Fruit fly (Drosophila melanogaster) whole organism, adult: ENCODE results near the gene Vps53.

Source experiments
- CG11617 ChIP-seq: fragments of 200-800 bp; sonication (Bioruptor generic); optimal IDR thresholded peaks from 2 replicates; lab custom pipeline; 2017; ENCODE audit warnings: mild to moderate bottlenecking, missing biosample characterization, missing genetic modification reagents, missing genetic modification characterization
- CG12768 ChIP-seq: fragments of 200-800 bp; sonication (Bioruptor generic); optimal IDR thresholded peaks from 2 replicates; lab custom pipeline; 2017; ENCODE audit warnings: missing biosample characterization, missing genetic modification characterization, mild to moderate bottlenecking, moderate library complexity, missing genetic modification reagents
- CG14711 ChIP-seq: fragments of 200-800 bp; sonication (Bioruptor generic); optimal IDR thresholded peaks from 2 replicates; lab custom pipeline; 2018; ENCODE audit warnings: missing biosample characterization, mild to moderate bottlenecking, missing genetic modification characterization, moderate library complexity
- CG1620 ChIP-seq: fragments of 200-800 bp; sonication (Bioruptor generic); optimal IDR thresholded peaks from 2 replicates; lab custom pipeline; 2016; ENCODE audit warnings: missing biosample characterization, missing genetic modification characterization
- CG33017 ChIP-seq: fragments of 200-800 bp; sonication (Bioruptor generic); optimal IDR thresholded peaks from 2 replicates; lab custom pipeline; 2018; ENCODE audit warnings: missing biosample characterization, mild to moderate bottlenecking, missing genetic modification characterization, moderate library complexity
- CG5204 ChIP-seq: fragments of 200-800 bp; sonication (Bioruptor generic); optimal IDR thresholded peaks from 2 replicates; lab custom pipeline; 2016; ENCODE audit warnings: missing biosample characterization, missing genetic modification characterization
- CG7045 ChIP-seq: fragments of 200-800 bp; sonication (Bioruptor generic); optimal IDR thresholded peaks from 2 replicates; lab custom pipeline; 2017; ENCODE audit warnings: missing biosample characterization, mild to moderate bottlenecking, missing genetic modification characterization
- CG7101 ChIP-seq: fragments of 200-800 bp; sonication (Bioruptor generic); optimal IDR thresholded peaks from 2 replicates; lab custom pipeline; 2018; ENCODE audit warnings: missing biosample characterization, mild to moderate bottlenecking, missing genetic modification characterization, moderate library complexity
- Clk ChIP-seq: fragments of 200-800 bp; sonication (Bioruptor generic); optimal IDR thresholded peaks from 2 replicates; lab custom pipeline; 2017; ENCODE audit warnings: missing biosample characterization, missing genetic modification characterization
- Crg-1 ChIP-seq: fragments of 200-800 bp; sonication (Bioruptor generic); optimal IDR thresholded peaks from 2 replicates; lab custom pipeline; 2016; ENCODE audit warnings: missing biosample characterization, missing genetic modification characterization
- Hr96 ChIP-seq: fragments of 200-800 bp; sonication (Bioruptor generic); optimal IDR thresholded peaks from 2 replicates; lab custom pipeline; 2016; ENCODE audit warnings: missing biosample characterization, missing genetic modification characterization
- Mnt ChIP-seq: fragments of 200-800 bp; sonication (Bioruptor generic); optimal IDR thresholded peaks from 2 replicates; lab custom pipeline; 2016; ENCODE audit warnings: missing biosample characterization, mild to moderate bottlenecking, missing genetic modification characterization
- bab1 ChIP-seq: fragments of 200-800 bp; sonication (Bioruptor generic); optimal IDR thresholded peaks from 3 replicates; lab custom pipeline; 2019; ENCODE audit warnings: missing biosample characterization, mild to moderate bottlenecking, missing genetic modification characterization, moderate library complexity
- cic ChIP-seq: fragments of 200-800 bp; sonication (Bioruptor generic); optimal IDR thresholded peaks from 2 replicates; lab custom pipeline; 2017; ENCODE audit warnings: missing biosample characterization, mild to moderate bottlenecking, missing genetic modification characterization, moderate library complexity
- cnc ChIP-seq, 2 experiments: fragments of >200 bp; optimal IDR thresholded peaks; 2 replicates each; lab custom pipeline; 2017
- kay ChIP-seq: fragments of 200-800 bp; sonication (Bioruptor generic); peaks from one replicate; lab custom pipeline; 2016; ENCODE audit warnings: missing biosample characterization, missing genetic modification characterization, borderline replicate concordance
- ovo ChIP-seq: fragments of 200-800 bp; sonication (Bioruptor generic); optimal IDR thresholded peaks from 2 replicates; lab custom pipeline; 2016; ENCODE audit warnings: missing biosample characterization, missing genetic modification characterization
- pad ChIP-seq: fragments of 200-800 bp; sonication (Bioruptor generic); optimal IDR thresholded peaks from 3 replicates; lab custom pipeline; 2017; ENCODE audit warnings: missing biosample characterization, missing genetic modification characterization, mild to moderate bottlenecking, moderate library complexity, missing genetic modification reagents
- tj ChIP-seq: fragments of 200-800 bp; sonication (Bioruptor generic); optimal IDR thresholded peaks from 3 replicates; lab custom pipeline; 2017; ENCODE audit warnings: missing biosample characterization, mild to moderate bottlenecking, missing genetic modification characterization, moderate library complexity
- toe ChIP-seq: fragments of 200-800 bp; sonication (Bioruptor generic); optimal IDR thresholded peaks from 2 replicates; lab custom pipeline; 2016; ENCODE audit warnings: missing biosample characterization, missing genetic modification characterization

Gene Vps53

dm6 chr2L:4375035-4376009 lies 10.5 kb downstream of the Vps53 start:
- TF ChIP-seq cic (GFP tag; lab: Kevin White, UChicago) = no peak
- no peak for TF ChIP-seq Mnt
- no peak for TF ChIP-seq CG12768 (GFP tag; lab: Kevin White, UChicago)
- TF ChIP-seq pad (GFP tag; lab: Kevin White, UChicago) = no peak
- TF ChIP-seq tj (GFP tag; lab: Kevin White, UChicago) = peak; percentile 98
- no peak for TF ChIP-seq ovo (GFP tag; lab: Kevin White, UChicago)
- no peak for TF ChIP-seq kay

dm6 chr2L:4372802-4373570 lies 12.9 kb downstream of the Vps53 start:
- no peak for TF ChIP-seq CG5204 (GFP tag; lab: Kevin White, UChicago)
- no peak for TF ChIP-seq CG7101 (tag; lab: Kevin White, UChicago)
- TF ChIP-seq CG11617 (GFP tag; lab: Kevin White, UChicago) = no peak
- TF ChIP-seq CG1620 (GFP tag; lab: Kevin White, UChicago) = no peak
- TF ChIP-seq bab1 (GFP tag; lab: Kevin White, UChicago) = no peak
- TF ChIP-seq CG7045 (GFP tag; lab: Kevin White, UChicago) = no peak
- TF ChIP-seq tj (GFP tag; lab: Kevin White, UChicago) = no peak
- TF ChIP-seq Clk = no peak
- no peak for TF ChIP-seq kay

dm6 chr2L:4371516-4372136 lies 14.2 kb downstream of the Vps53 start:
- TF ChIP-seq pad (GFP tag; lab: Kevin White, UChicago) = peak; percentile 93
- TF ChIP-seq Hr96 (GFP tag; lab: Kevin White, UChicago) = no peak
- no peak for TF ChIP-seq Clk
- TF ChIP-seq bab1 (GFP tag; lab: Kevin White, UChicago) = peak; percentile 33
- peak; percentile 55 for TF ChIP-seq tj (GFP tag; lab: Kevin White, UChicago)
- no peak for TF ChIP-seq toe
- no peak for TF ChIP-seq CG33017 (tag; lab: Kevin White, UChicago)

- no peak for TF ChIP-seq Crg-1 (GFP tag; lab: Kevin White, UChicago)
- no peak for TF ChIP-seq CG12768 (GFP tag; lab: Kevin White, UChicago)
- no peak for TF ChIP-seq Mnt
- no peak for TF ChIP-seq toe
- TF ChIP-seq CG7101 (tag; lab: Kevin White, UChicago) = no peak
- no peak for TF ChIP-seq kay
- TF ChIP-seq cnc (optimal IDR thresholded peaks at IDR 0.05; lab: Kevin White, UChicago) = no peak
- TF ChIP-seq CG33017 (tag; lab: Kevin White, UChicago) = no peak
- TF ChIP-seq Clk = no peak
- no peak for TF ChIP-seq ovo (GFP tag; lab: Kevin White, UChicago)
- TF ChIP-seq cic (GFP tag; lab: Kevin White, UChicago) = no peak
- TF ChIP-seq pad (GFP tag; lab: Kevin White, UChicago) = no peak
- no peak for TF ChIP-seq CG7045 (GFP tag; lab: Kevin White, UChicago)
- no peak for TF ChIP-seq CG14711 (tag; lab: Kevin White, UChicago)
- TF ChIP-seq CG5204 (GFP tag; lab: Kevin White, UChicago) = no peak
- no peak for TF ChIP-seq CG1620 (GFP tag; lab: Kevin White, UChicago)
- TF ChIP-seq tj (GFP tag; lab: Kevin White, UChicago) = no peak
These were observed 15.3 kb downstream of the Vps53 start for dm6 chr2L:4370592-4370991.

dm6 chr2L:4370007-4370521 lies 15.8 kb downstream of the Vps53 start:
- no peak for TF ChIP-seq CG1620 (GFP tag; lab: Kevin White, UChicago)
- TF ChIP-seq ovo (GFP tag; lab: Kevin White, UChicago) = no peak
- no peak for TF ChIP-seq Hr96 (GFP tag; lab: Kevin White, UChicago)
- TF ChIP-seq cnc (optimal IDR thresholded peaks at IDR 0.05; lab: Kevin White, UChicago) = no peak
- no peak for TF ChIP-seq CG7045 (GFP tag; lab: Kevin White, UChicago)
- no peak for TF ChIP-seq bab1 (GFP tag; lab: Kevin White, UChicago)
- TF ChIP-seq Clk = no peak
- TF ChIP-seq CG14711 (tag; lab: Kevin White, UChicago) = no peak
- no peak for TF ChIP-seq CG12768 (GFP tag; lab: Kevin White, UChicago)
- no peak for TF ChIP-seq Mnt
- TF ChIP-seq CG5204 (GFP tag; lab: Kevin White, UChicago) = no peak
- TF ChIP-seq kay = no peak
- no peak for TF ChIP-seq CG11617 (GFP tag; lab: Kevin White, UChicago)
- no peak for TF ChIP-seq CG7101 (tag; lab: Kevin White, UChicago)
- TF ChIP-seq toe = no peak
- TF ChIP-seq Crg-1 (GFP tag; lab: Kevin White, UChicago) = no peak
- TF ChIP-seq cic (GFP tag; lab: Kevin White, UChicago) = no peak
- no peak for TF ChIP-seq pad (GFP tag; lab: Kevin White, UChicago)
